In genomic region chr3L:17978468-17978875, dm6 we compare ENCODE assay signal across 5 fruit fly cellular contexts.
TF ChIP-seq lines count a peak whose summit lies in the region.

No protein-coding gene starts in this region.

- TF ChIP-seq CTCF in whole organism, embryonic (GFP tag; optimal IDR thresholded peaks at IDR 0.05; lab: Kevin White, UChicago): no peak

TF ChIP-seq in whole organism, adult, 20 proteins besides CTCF, POLR2A, EP300 and RAD21:
- TF ChIP-seq CG5204 (GFP tag; optimal IDR thresholded peaks at IDR 0.05; lab: Kevin White, UChicago): peak; percentile 38
- TF ChIP-seq kay (GFP tag; lab: Kevin White, UChicago; ENCODE audit: borderline replicate concordance): no peak
- no peak for TF ChIP-seq Crg-1 (GFP tag; optimal IDR thresholded peaks at IDR 0.05; lab: Kevin White, UChicago)
- TF ChIP-seq CG14711 (tag; optimal IDR thresholded peaks at IDR 0.05; lab: Kevin White, UChicago): peak; percentile 24
- no peak for TF ChIP-seq CG1620 (GFP tag; optimal IDR thresholded peaks at IDR 0.05; lab: Kevin White, UChicago)
- TF ChIP-seq CG33017 (tag; optimal IDR thresholded peaks at IDR 0.05; lab: Kevin White, UChicago): no peak
- TF ChIP-seq ovo (GFP tag; optimal IDR thresholded peaks at IDR 0.05; lab: Kevin White, UChicago): no peak
- no peak for TF ChIP-seq CG7101 (tag; optimal IDR thresholded peaks at IDR 0.05; lab: Kevin White, UChicago)
- TF ChIP-seq CG11617 (GFP tag; optimal IDR thresholded peaks at IDR 0.05; lab: Kevin White, UChicago): no peak

TF ChIP-seq in whole organism, embryonic, 481 proteins besides CTCF, POLR2A, EP300 and RAD21 (continues in another document):
- peak; percentile 15 for TF ChIP-seq Six4 (GFP tag; optimal IDR thresholded peaks at IDR 0.05; lab: Kevin White, UChicago)
- peak; percentile 65 for TF ChIP-seq nmo (GFP tag; optimal IDR thresholded peaks at IDR 0.05; lab: Kevin White, UChicago)
- no peak for TF ChIP-seq CG17612 (GFP tag; IDR thresholded peaks at IDR 0.05; lab: Robert Waterston, UW)
- no peak for TF ChIP-seq CG8281 (tag; optimal IDR thresholded peaks at IDR 0.05; lab: Kevin White, UChicago)
- TF ChIP-seq stc (GFP tag; IDR thresholded peaks at IDR 0.05; lab: Robert Waterston, UW): 0 out of 2 replicates have a peak, but pooled peaks have one; percentile 20
- no peak for TF ChIP-seq usp (GFP tag; optimal IDR thresholded peaks at IDR 0.05; lab: Kevin White, UChicago)
- no peak for TF ChIP-seq CG4730 (GFP tag; IDR thresholded peaks at IDR 0.05; lab: Robert Waterston, UW)
- no peak for TF ChIP-seq Oaz (GFP tag; IDR thresholded peaks at IDR 0.05; lab: Robert Waterston, UW)
- no peak for TF ChIP-seq CG6272 (GFP tag; IDR thresholded peaks at IDR 0.05; lab: Robert Waterston, UW)
- TF ChIP-seq crp (GFP tag; optimal IDR thresholded peaks at IDR 0.05; lab: Kevin White, UChicago): no peak
- no peak for TF ChIP-seq ash1 (GFP tag; optimal IDR thresholded peaks at IDR 0.05; lab: Kevin White, UChicago)
- TF ChIP-seq Sin3A (optimal IDR thresholded peaks at IDR 0.05; lab: Kevin White, UChicago): no peak
- no peak for TF ChIP-seq lbe (GFP tag; optimal IDR thresholded peaks at IDR 0.05; lab: Kevin White, UChicago)
- TF ChIP-seq Neu2 (GFP tag; optimal IDR thresholded peaks at IDR 0.05; lab: Kevin White, UChicago; ENCODE audit: borderline replicate concordance): no peak
- no peak for TF ChIP-seq Side (GFP tag; optimal IDR thresholded peaks at IDR 0.05; lab: Kevin White, UChicago)
- TF ChIP-seq Taf1 (GFP tag; IDR thresholded peaks at IDR 0.05; lab: Robert Waterston, UW): no peak
- TF ChIP-seq Gsc (GFP tag; IDR thresholded peaks at IDR 0.05; lab: Robert Waterston, UW): no peak
- no peak for TF ChIP-seq NfI (GFP tag; optimal IDR thresholded peaks at IDR 0.05; lab: Kevin White, UChicago)
- peak; percentile 48 for TF ChIP-seq CG10267 (tag; optimal IDR thresholded peaks at IDR 0.05; lab: Kevin White, UChicago)
- no peak for TF ChIP-seq CG34422 (GFP tag; IDR thresholded peaks at IDR 0.05; lab: Robert Waterston, UW)
- no peak for TF ChIP-seq H15 (GFP tag; IDR thresholded peaks at IDR 0.05; lab: Robert Waterston, UW)
- TF ChIP-seq kah (GFP tag; optimal IDR thresholded peaks at IDR 0.05; lab: Kevin White, UChicago): no peak

TF ChIP-seq in whole organism, prepupa, 60 proteins besides CTCF, POLR2A, EP300 and RAD21 (continues in another document):
- peak; percentile 33 for TF ChIP-seq fd85E (GFP tag; optimal IDR thresholded peaks at IDR 0.05; lab: Kevin White, UChicago)
- TF ChIP-seq CG1621 (tag; optimal IDR thresholded peaks at IDR 0.05; lab: Kevin White, UChicago): no peak
- no peak for TF ChIP-seq fkh (GFP tag; optimal IDR thresholded peaks at IDR 0.05; lab: Kevin White, UChicago)
- TF ChIP-seq svp (GFP tag; lab: Kevin White, UChicago): peak; percentile 96
- TF ChIP-seq CG10669 (GFP tag; optimal IDR thresholded peaks at IDR 0.05; lab: Kevin White, UChicago): peak; percentile 52
- TF ChIP-seq CG9139 (GFP tag; optimal IDR thresholded peaks at IDR 0.05; lab: Kevin White, UChicago): no peak
- TF ChIP-seq CG16779 (tag; optimal IDR thresholded peaks at IDR 0.05; lab: Kevin White, UChicago): peak; percentile 70
- peak; percentile 75 for TF ChIP-seq Eip93F (GFP tag; optimal IDR thresholded peaks at IDR 0.05; lab: Kevin White, UChicago)
- peak; percentile 16 for TF ChIP-seq spab (GFP tag; optimal IDR thresholded peaks at IDR 0.05; lab: Kevin White, UChicago)
- peak; percentile 81 for TF ChIP-seq CG11294 (GFP tag; IDR thresholded peaks at IDR 0.05; lab: Robert Waterston, UW)
- TF ChIP-seq CG6854 (GFP tag; optimal IDR thresholded peaks at IDR 0.05; lab: Kevin White, UChicago): peak; percentile 77
- TF ChIP-seq Hr4 (GFP tag; optimal IDR thresholded peaks at IDR 0.05; lab: Kevin White, UChicago): peak; percentile 91
- TF ChIP-seq salr (GFP tag; optimal IDR thresholded peaks at IDR 0.05; lab: Kevin White, UChicago): peak in 1 of 2 experiments; percentile 89
- TF ChIP-seq CG11762 (GFP tag; optimal IDR thresholded peaks at IDR 0.05; lab: Kevin White, UChicago; ENCODE audit: insufficient read depth): peak; percentile 73
- TF ChIP-seq CG7368 (GFP tag; optimal IDR thresholded peaks at IDR 0.05; lab: Kevin White, UChicago): peak; percentile 66
- peak; percentile 81 for TF ChIP-seq acj6 (GFP tag; optimal IDR thresholded peaks at IDR 0.05; lab: Kevin White, UChicago)
- peak; percentile 89 for TF ChIP-seq Gug (GFP tag; IDR thresholded peaks at IDR 0.05; lab: Robert Waterston, UW)
- TF ChIP-seq OdsH (GFP tag; optimal IDR thresholded peaks at IDR 0.05; lab: Kevin White, UChicago): peak; percentile 90
- peak; percentile 66 for TF ChIP-seq vri (GFP tag; optimal IDR thresholded peaks at IDR 0.05; lab: Kevin White, UChicago)
- TF ChIP-seq Hr38 (GFP tag; optimal IDR thresholded peaks at IDR 0.05; lab: Kevin White, UChicago): no peak
- TF ChIP-seq CG4318 (GFP tag; optimal IDR thresholded peaks at IDR 0.05; lab: Kevin White, UChicago): peak; percentile 85
- peak; percentile 68 for TF ChIP-seq Sox15 (GFP tag; optimal IDR thresholded peaks at IDR 0.05; lab: Kevin White, UChicago)

TF ChIP-seq in whole organism, pupa, 21 proteins besides CTCF, POLR2A, EP300 and RAD21:
- no peak for TF ChIP-seq CG13204 (GFP tag; optimal IDR thresholded peaks at IDR 0.05; lab: Kevin White, UChicago)
- TF ChIP-seq Pif1B (GFP tag; optimal IDR thresholded peaks at IDR 0.05; lab: Kevin White, UChicago): peak; percentile 58
- peak; percentile 78 for TF ChIP-seq rn (GFP tag; IDR thresholded peaks at IDR 0.05; lab: Robert Waterston, UW)
- TF ChIP-seq EcR (GFP tag; optimal IDR thresholded peaks at IDR 0.05; lab: Kevin White, UChicago): no peak
- peak; percentile 54; the same call in 1 of the 2 replicates for TF ChIP-seq CG10348 (GFP tag; IDR thresholded peaks at IDR 0.05; lab: Robert Waterston, UW)
- TF ChIP-seq CG8159 (tag; optimal IDR thresholded peaks at IDR 0.05; lab: Kevin White, UChicago): peak; percentile 61
- peak; percentile 53; the same call in 1 of the 3 replicates for TF ChIP-seq fd96Ca (GFP tag; IDR thresholded peaks at IDR 0.05; lab: Robert Waterston, UW)
- peak; percentile 91 for TF ChIP-seq CG8301 (tag; optimal IDR thresholded peaks at IDR 0.05; lab: Kevin White, UChicago)
- TF ChIP-seq CG14655 (GFP tag; optimal IDR thresholded peaks at IDR 0.05; lab: Kevin White, UChicago): peak; percentile 92
- peak; percentile 77 for TF ChIP-seq Ets98B (GFP tag; IDR thresholded peaks at IDR 0.05; lab: Robert Waterston, UW)
- TF ChIP-seq CG15710 (tag; optimal IDR thresholded peaks at IDR 0.05; lab: Kevin White, UChicago): peak; percentile 49
- peak; percentile 87 for TF ChIP-seq Snoo (tag; optimal IDR thresholded peaks at IDR 0.05; lab: Kevin White, UChicago)
- no peak for TF ChIP-seq CG34367 (tag; optimal IDR thresholded peaks at IDR 0.05; lab: Kevin White, UChicago)
- TF ChIP-seq CG4496 (GFP tag; IDR thresholded peaks at IDR 0.05; lab: Robert Waterston, UW): peak; percentile 85
- peak; percentile 81 for TF ChIP-seq CG12605 (GFP tag; IDR thresholded peaks at IDR 0.05; lab: Robert Waterston, UW)
- TF ChIP-seq gl (tag; optimal IDR thresholded peaks at IDR 0.05; lab: Kevin White, UChicago): no peak
- TF ChIP-seq CG17806 (tag; optimal IDR thresholded peaks at IDR 0.05; lab: Kevin White, UChicago): peak; percentile 36
- TF ChIP-seq CG32121 (GFP tag; IDR thresholded peaks at IDR 0.05; lab: Robert Waterston, UW): peak; percentile 94
- TF ChIP-seq D1 (tag; optimal IDR thresholded peaks at IDR 0.05; lab: Kevin White, UChicago): no peak
- TF ChIP-seq CG9948 (tag; optimal IDR thresholded peaks at IDR 0.05; lab: Kevin White, UChicago): peak; percentile 55
- peak; percentile 77 for TF ChIP-seq Pif1A (GFP tag; optimal IDR thresholded peaks at IDR 0.05; lab: Kevin White, UChicago)

TF ChIP-seq in whole organism, wandering third instar larva, 38 proteins besides CTCF, POLR2A, EP300 and RAD21 (continues in another document):
- TF ChIP-seq Hnf4 (GFP tag; optimal IDR thresholded peaks at IDR 0.05; lab: Kevin White, UChicago) (no peak), Jra (GFP tag; optimal IDR thresholded peaks at IDR 0.05; lab: Kevin White, UChicago) (no peak), lola (GFP tag; optimal IDR thresholded peaks at IDR 0.05; lab: Kevin White, UChicago) (no peak), brk (GFP tag; optimal IDR thresholded peaks at IDR 0.05; lab: Kevin White, UChicago) (no peak), dsf (GFP tag; optimal IDR thresholded peaks at IDR 0.05; lab: Kevin White, UChicago; ENCODE audit: borderline replicate concordance) (no peak), h (GFP tag; optimal IDR thresholded peaks at IDR 0.05; lab: Kevin White, UChicago) (peak; percentile 53), dmrt93B (GFP tag; optimal IDR thresholded peaks at IDR 0.05; lab: Kevin White, UChicago) (peak; percentile 4), br (GFP tag; optimal IDR thresholded peaks at IDR 0.05; lab: Kevin White, UChicago) (peak; percentile 15), psq (GFP tag; optimal IDR thresholded peaks at IDR 0.05; lab: Kevin White, UChicago) (peak; percentile 39), tai (GFP tag; optimal IDR thresholded peaks at IDR 0.05; lab: Kevin White, UChicago) (no peak), CG32264 (GFP tag; optimal IDR thresholded peaks at IDR 0.05; lab: Kevin White, UChicago) (peak; percentile 46), HLH106 (tag; optimal IDR thresholded peaks at IDR 0.05; lab: Kevin White, UChicago) (peak; percentile 75), Hr78 (GFP tag; optimal IDR thresholded peaks at IDR 0.05; lab: Kevin White, UChicago) (no peak), sv (GFP tag; optimal IDR thresholded peaks at IDR 0.05; lab: Kevin White, UChicago) (no peak), GATAd (GFP tag; optimal IDR thresholded peaks at IDR 0.05; lab: Kevin White, UChicago) (no peak), woc (GFP tag; optimal IDR thresholded peaks at IDR 0.05; lab: Kevin White, UChicago) (no peak), rgr (GFP tag; optimal IDR thresholded peaks at IDR 0.05; lab: Kevin White, UChicago) (peak; percentile 44), foxo (GFP tag; optimal IDR thresholded peaks at IDR 0.05; lab: Kevin White, UChicago) (peak in 1 of 2 experiments; percentile 69), jim (GFP tag; optimal IDR thresholded peaks at IDR 0.05; lab: Kevin White, UChicago) (no peak), Myc (optimal IDR thresholded peaks at IDR 0.05; lab: Kevin White, UChicago) (no peak), Hr83 (GFP tag; optimal IDR thresholded peaks at IDR 0.05; lab: Kevin White, UChicago; ENCODE audit: poor library complexity, severe bottlenecking) (no peak), dl (GFP tag; optimal IDR thresholded peaks at IDR 0.05; lab: Kevin White, UChicago; ENCODE audit: insufficient read depth in 1 of 2, partially characterized antibody in 2 of 2) (no peak), Dfd (GFP tag; optimal IDR thresholded peaks at IDR 0.05; lab: Kevin White, UChicago) (peak; percentile 3), CrebA (GFP tag; optimal IDR thresholded peaks at IDR 0.05; lab: Kevin White, UChicago; ENCODE audit: borderline replicate concordance) (no peak), CG9705 (GFP tag; optimal IDR thresholded peaks at IDR 0.05; lab: Kevin White, UChicago) (no peak), usp (GFP tag; optimal IDR thresholded peaks at IDR 0.05; lab: Kevin White, UChicago) (no peak), Abd-B (GFP tag; optimal IDR thresholded peaks at IDR 0.05; lab: Kevin White, UChicago) (no peak), ey (GFP tag; optimal IDR thresholded peaks at IDR 0.05; lab: Kevin White, UChicago) (peak; percentile 4)
